Worm (Caenorhabditis elegans): Measurements from ENCODE around the gene ZC395.4.

ce11 chrIII:5304044-5304443 is 34.1 kb downstream of the ZC395.4 start:
- TF ChIP-seq C16A3.4 (tag; optimal IDR thresholded peaks at IDR 0.05) (no peak), fos-1 (tag; optimal IDR thresholded peaks at IDR 0.05) (no peak), elt-2 (tag; optimal IDR thresholded peaks at IDR 0.05) (no peak), nhr-76 (tag; optimal IDR thresholded peaks at IDR 0.05) (no peak), sox-4 (tag; optimal IDR thresholded peaks at IDR 0.05) (no peak), tbx-2 (tag; optimal IDR thresholded peaks at IDR 0.05) (no peak), lir-3 (tag; optimal IDR thresholded peaks at IDR 0.05; ENCODE audit: poor library complexity) (no peak), pqm-1 (tag; optimal IDR thresholded peaks at IDR 0.05) (no peak), nhr-12 (tag; optimal IDR thresholded peaks at IDR 0.05) (no peak), irx-1 (tag; optimal IDR thresholded peaks at IDR 0.05) (no peak), snpc-4 (tag; optimal IDR thresholded peaks at IDR 0.05) (no peak)
